Fruit fly (Drosophila melanogaster) whole organism, wandering third instar larva: ENCODE data around the gene PpV.

Experiments used
- foxo ChIP-seq, 2 experiments: fragments of 200-800 bp; sonication (Bioruptor generic); optimal IDR thresholded peaks; 2 replicates in 1 of 2; 3 replicates in 1 of 2; lab custom pipeline; 2016 to 2017; ENCODE audit warnings: missing biosample characterization in 2 of 2, missing genetic modification characterization in 2 of 2
- h ChIP-seq: fragments of 200-800 bp; sonication (Bioruptor generic); optimal IDR thresholded peaks from 3 replicates; lab custom pipeline; 2016; ENCODE audit warnings: missing biosample characterization, mild to moderate bottlenecking, missing genetic modification characterization
- jim ChIP-seq: fragments of 175-275, 200-325 bp; sonication (Bioruptor generic); optimal IDR thresholded peaks from 2 replicates; lab custom pipeline; 2016; ENCODE audit warnings: missing biosample characterization, mild to moderate bottlenecking, missing genetic modification characterization
- lola ChIP-seq: fragments of >200 bp; optimal IDR thresholded peaks from 2 replicates; lab custom pipeline; 2017; ENCODE audit warnings: missing biosample characterization, missing genetic modification characterization
- sage ChIP-seq: fragments of 200-800 bp; sonication (Bioruptor generic); optimal IDR thresholded peaks from 2 replicates; lab custom pipeline; 2016; ENCODE audit warnings: missing biosample characterization, mild to moderate bottlenecking, missing genetic modification characterization
- usp ChIP-seq: fragments of >200 bp; optimal IDR thresholded peaks from 2 replicates; lab custom pipeline; 2017; ENCODE audit warnings: missing biosample characterization, missing genetic modification characterization

- no peak for TF ChIP-seq foxo (GFP tag; optimal IDR thresholded peaks at IDR 0.05; lab: Kevin White, UChicago)
- no peak for TF ChIP-seq lola (GFP tag; lab: Kevin White, UChicago)
- TF ChIP-seq usp (GFP tag; lab: Kevin White, UChicago), result no peak
- no peak for TF ChIP-seq h (GFP tag; lab: Kevin White, UChicago)
- no peak for TF ChIP-seq sage (GFP tag; lab: Kevin White, UChicago)
- no peak for TF ChIP-seq jim (GFP tag; lab: Kevin White, UChicago)
These were observed 35.0 kb downstream of the PpV start, which contains the start of gene CG3842 for dm6 chrX:6337702-6338101.
